Fruit fly (Drosophila melanogaster) whole organism, embryonic: Measurements from ENCODE around the gene car.
A peak's percentile ranks its signal among the peaks of the same experiment; 100 is the strongest.

ENCODE experiments used
- Adf1 ChIP-seq: fragments of 200-800 bp; sonication (Bioruptor generic); IDR thresholded peaks from 2 replicates; pipeline ENCODE4 v1.3.6; 2022; ENCODE audit warnings: missing biosample characterization, missing genetic modification characterization
- Atf3 ChIP-seq: fragments of 200-800 bp; sonication (Bioruptor generic); optimal IDR thresholded peaks from 3 replicates; lab custom pipeline; 2016; ENCODE audit warnings: missing biosample characterization, missing genetic modification characterization
- CG10321 ChIP-seq: fragments of 200-800 bp; sonication (Bioruptor generic); IDR thresholded peaks from 2 replicates; pipeline ENCODE4 v1.3.6; 2022; ENCODE audit warnings: missing biosample characterization, missing genetic modification characterization
- CG1233 ChIP-seq: fragments of 200-800 bp; sonication (Bioruptor generic); optimal IDR thresholded peaks from 4 replicates; lab custom pipeline; 2018; ENCODE audit warnings: missing biosample characterization, mild to moderate bottlenecking, missing genetic modification characterization
- CG12769 ChIP-seq: fragments of 200-800 bp; sonication (Bioruptor generic); optimal IDR thresholded peaks from 2 replicates; lab custom pipeline; 2019; ENCODE audit warnings: missing biosample characterization, mild to moderate bottlenecking, missing genetic modification characterization, moderate library complexity
- CG13287 ChIP-seq: fragments of 200-800 bp; sonication (Bioruptor generic); IDR thresholded peaks from 2 replicates; pipeline ENCODE4 v1.3.6; 2022; ENCODE audit warnings: missing biosample characterization, missing genetic modification characterization; ENCODE audit not compliant: partially characterized antibody
- CG13296 ChIP-seq: fragments of 200-800 bp; sonication (Bioruptor generic); optimal IDR thresholded peaks from 3 replicates; lab custom pipeline; 2018; ENCODE audit warnings: missing biosample characterization, mild to moderate bottlenecking, missing genetic modification characterization
- CG14965 ChIP-seq: fragments of 200-800 bp; sonication (Bioruptor generic); optimal IDR thresholded peaks from 2 replicates; lab custom pipeline; 2016; ENCODE audit warnings: missing biosample characterization, missing genetic modification characterization, borderline replicate concordance
- CG15514 ChIP-seq: fragments of 200-800 bp; sonication (Bioruptor generic); optimal IDR thresholded peaks from 3 replicates; lab custom pipeline; 2017; ENCODE audit warnings: missing biosample characterization, missing genetic modification characterization, mild to moderate bottlenecking, moderate library complexity, missing genetic modification reagents
- CG15601 ChIP-seq: fragments of 200-800 bp; sonication (Bioruptor generic); optimal IDR thresholded peaks from 3 replicates; lab custom pipeline; 2019; ENCODE audit warnings: missing biosample characterization, mild to moderate bottlenecking, missing genetic modification characterization, moderate library complexity
- CG2116 ChIP-seq: fragments of 200-800 bp; sonication (Bioruptor generic); optimal IDR thresholded peaks from 3 replicates; lab custom pipeline; 2018; ENCODE audit warnings: missing biosample characterization, mild to moderate bottlenecking, missing genetic modification characterization
- CG34224 ChIP-seq: fragments of 200-800 bp; sonication (Bioruptor generic); IDR thresholded peaks from 3 replicates; pipeline ENCODE4 v1.3.6; 2022; ENCODE audit warnings: missing biosample characterization, missing genetic modification characterization; ENCODE audit not compliant: partially characterized antibody
- CG34422 ChIP-seq: fragments of 200-800 bp; sonication (Bioruptor generic); IDR thresholded peaks from 3 replicates; pipeline ENCODE4 v1.3.6; 2022; ENCODE audit warnings: missing biosample characterization, missing genetic modification characterization
- CG6791 ChIP-seq: fragments of 200-800 bp; sonication (Bioruptor generic); IDR thresholded peaks from 3 replicates; pipeline ENCODE4 v1.3.6; 2022; ENCODE audit warnings: missing biosample characterization, missing genetic modification characterization; ENCODE audit not compliant: partially characterized antibody
- CG6813 ChIP-seq: fragments of 200-800 bp; sonication (Bioruptor generic); optimal IDR thresholded peaks from 2 replicates; lab custom pipeline; 2017; ENCODE audit warnings: missing biosample characterization, missing genetic modification characterization, mild to moderate bottlenecking, moderate library complexity, missing genetic modification reagents
- CG8924 ChIP-seq: fragments of 200-800 bp; optimal IDR thresholded peaks from 3 replicates; lab custom pipeline; 2019; ENCODE audit warnings: missing biosample characterization, mild to moderate bottlenecking, missing genetic modification characterization, moderate library complexity
- CrebB ChIP-seq: fragments of 200-800 bp; sonication (Bioruptor generic); optimal IDR thresholded peaks from 3 replicates; lab custom pipeline; 2018; ENCODE audit warnings: missing biosample characterization, mild to moderate bottlenecking, missing genetic modification characterization
- Dek ChIP-seq: fragments of 200-800 bp; sonication (Bioruptor generic); optimal IDR thresholded peaks from 3 replicates; lab custom pipeline; 2019; ENCODE audit warnings: missing biosample characterization, mild to moderate bottlenecking, missing genetic modification characterization, moderate library complexity
- Doc3 ChIP-seq: fragments of 200-800 bp; sonication (Bioruptor generic); IDR thresholded peaks from 3 replicates; pipeline ENCODE4 v1.3.6; 2022; ENCODE audit warnings: missing biosample characterization, missing genetic modification characterization; ENCODE audit not compliant: partially characterized antibody
- Dref ChIP-seq: fragments of 200-800 bp; sonication (Bioruptor generic); IDR thresholded peaks from 2 replicates; pipeline ENCODE4 v1.3.6; 2022; ENCODE audit warnings: missing biosample characterization, missing genetic modification characterization
- E2f2 ChIP-seq: fragments of 200-800 bp; sonication (Bioruptor generic); IDR thresholded peaks from 2 replicates; pipeline ENCODE4 v1.3.6; 2022; ENCODE audit warnings: missing biosample characterization, missing genetic modification characterization
- Fer1 ChIP-seq: fragments of 200-800 bp; sonication (Bioruptor generic); optimal IDR thresholded peaks from 2 replicates; lab custom pipeline; 2017; ENCODE audit warnings: missing biosample characterization, mild to moderate bottlenecking, missing genetic modification characterization
- Fer3 ChIP-seq: fragments of 200-800 bp; sonication (Bioruptor generic); optimal IDR thresholded peaks from 2 replicates; lab custom pipeline; 2018; ENCODE audit warnings: missing biosample characterization, mild to moderate bottlenecking, missing genetic modification characterization, moderate library complexity
- Hr78 ChIP-seq, 2 experiments: fragments of 200-800 bp in 1 of 2; fragments of >200 bp in 1 of 2; sonication (Bioruptor generic) in 1 of 2; optimal IDR thresholded peaks; 2 replicates each; lab custom pipeline; 2017 to 2019; ENCODE audit warnings: missing biosample characterization in 2 of 2, missing genetic modification characterization in 2 of 2, mild to moderate bottlenecking in 1 of 2, moderate library complexity in 1 of 2
- Mad ChIP-seq: fragments of 200-800 bp; sonication (Bioruptor generic); optimal IDR thresholded peaks from 2 replicates; lab custom pipeline; 2016; ENCODE audit warnings: missing biosample characterization, missing genetic modification characterization
- Med ChIP-seq: fragments of 200-800 bp; sonication (Bioruptor generic); peaks from one replicate; lab custom pipeline; 2016; ENCODE audit warnings: missing biosample characterization, missing genetic modification characterization, mild to moderate bottlenecking, inconsistent platforms, moderate library complexity
- Opbp ChIP-seq: fragments of 200-800 bp; sonication (Bioruptor generic); IDR thresholded peaks from 3 replicates; pipeline ENCODE4 v1.3.6; 2022; ENCODE audit warnings: missing biosample characterization, missing genetic modification characterization; ENCODE audit not compliant: partially characterized antibody
- Pdp1 ChIP-seq, 2 experiments: fragments of 200-800 bp; sonication (Bioruptor generic); optimal IDR thresholded peaks; 3 replicates each; lab custom pipeline; 2016; ENCODE audit warnings: missing biosample characterization in 2 of 2, missing genetic modification characterization in 2 of 2, mild to moderate bottlenecking in 1 of 2, moderate library complexity in 1 of 2
- Rfx ChIP-seq: fragments of 200-800 bp; sonication (Bioruptor generic); IDR thresholded peaks from 2 replicates; pipeline ENCODE4 v1.3.6; 2022; ENCODE audit warnings: missing biosample characterization, missing genetic modification characterization
- Scr ChIP-seq: fragments of 200-800 bp; sonication (Bioruptor generic); IDR thresholded peaks from 2 replicates; pipeline ENCODE4 v1.3.6; 2022; ENCODE audit warnings: missing biosample characterization, missing genetic modification characterization; ENCODE audit not compliant: partially characterized antibody
- Xrp1 ChIP-seq: fragments of 200-800 bp; sonication (Bioruptor generic); IDR thresholded peaks from 2 replicates; pipeline ENCODE4 v1.3.6; 2022; ENCODE audit warnings: missing biosample characterization, missing genetic modification characterization
- amos ChIP-seq: fragments of 200-800 bp; sonication (Bioruptor generic); IDR thresholded peaks from 2 replicates; pipeline ENCODE4 v1.3.6; 2022; ENCODE audit warnings: missing biosample characterization, missing genetic modification characterization; ENCODE audit not compliant: partially characterized antibody
- bbx ChIP-seq: fragments of 200-800 bp; sonication (Bioruptor generic); IDR thresholded peaks from 2 replicates; pipeline ENCODE4 v1.3.6; 2022; ENCODE audit warnings: missing biosample characterization, missing genetic modification characterization; ENCODE audit not compliant: partially characterized antibody
- fru ChIP-seq: fragments of >200 bp; optimal IDR thresholded peaks from 2 replicates; lab custom pipeline; 2017
- ftz-f1 ChIP-seq: fragments of 200-800 bp; sonication (Bioruptor generic); optimal IDR thresholded peaks from 2 replicates; lab custom pipeline; 2016; ENCODE audit warnings: missing biosample characterization, missing genetic modification characterization
- grn ChIP-seq: fragments of 200-800 bp; sonication (Bioruptor generic); optimal IDR thresholded peaks from 3 replicates; lab custom pipeline; 2017; ENCODE audit warnings: missing biosample characterization, missing genetic modification characterization
- kni ChIP-seq: fragments of 200-800 bp; sonication (Bioruptor generic); optimal IDR thresholded peaks from 3 replicates; lab custom pipeline; 2017; ENCODE audit warnings: mild to moderate bottlenecking, missing biosample characterization, missing genetic modification reagents, missing genetic modification characterization
- lola ChIP-seq, 3 experiments: fragments of >200 bp in 2 of 3; fragments of 200-800 bp in 1 of 3; sonication (Bioruptor generic) in 1 of 3; optimal IDR thresholded peaks; 2 replicates each; lab custom pipeline; 2017 to 2019; ENCODE audit warnings: missing biosample characterization in 3 of 3, missing genetic modification characterization in 3 of 3, mild to moderate bottlenecking in 1 of 3, moderate library complexity in 1 of 3
- mirr ChIP-seq: fragments of 200-800 bp; sonication (Bioruptor generic); optimal IDR thresholded peaks from 3 replicates; lab custom pipeline; 2018; ENCODE audit warnings: missing biosample characterization, mild to moderate bottlenecking, missing genetic modification characterization
- oc ChIP-seq: fragments of 200-800 bp; sonication (Bioruptor generic); optimal IDR thresholded peaks from 2 replicates; lab custom pipeline; 2018; ENCODE audit warnings: missing biosample characterization, mild to moderate bottlenecking, missing genetic modification characterization, moderate library complexity
- onecut ChIP-seq: fragments of 200-800 bp; sonication (Bioruptor generic); IDR thresholded peaks from 2 replicates; pipeline ENCODE4 v1.3.6; 2022; ENCODE audit warnings: missing biosample characterization, missing genetic modification characterization
- phol ChIP-seq: fragments of 200-800 bp; sonication (Bioruptor generic); optimal IDR thresholded peaks from 3 replicates; lab custom pipeline; 2018; ENCODE audit warnings: missing biosample characterization, mild to moderate bottlenecking, missing genetic modification characterization, moderate library complexity
- pros ChIP-seq: fragments of 200-800 bp; sonication (Bioruptor generic); optimal IDR thresholded peaks from 3 replicates; lab custom pipeline; 2019; ENCODE audit warnings: missing biosample characterization, mild to moderate bottlenecking, missing genetic modification characterization, moderate library complexity
- sd ChIP-seq: fragments of 200-800 bp; sonication (Bioruptor generic); optimal IDR thresholded peaks from 3 replicates; lab custom pipeline; 2018; ENCODE audit warnings: missing biosample characterization, mild to moderate bottlenecking, missing genetic modification characterization, moderate library complexity
- sug ChIP-seq: fragments of 200-800 bp; optimal IDR thresholded peaks from 2 replicates; lab custom pipeline; 2019; ENCODE audit warnings: missing biosample characterization, mild to moderate bottlenecking, missing genetic modification characterization, moderate library complexity
- vfl ChIP-seq: fragments of 200-800 bp; sonication (Bioruptor generic); optimal IDR thresholded peaks from 2 replicates; lab custom pipeline; 2016; ENCODE audit warnings: missing biosample characterization, missing genetic modification characterization
- zen ChIP-seq: fragments of 200-800 bp; sonication (Bioruptor generic); optimal IDR thresholded peaks from 3 replicates; lab custom pipeline; 2018; ENCODE audit warnings: missing biosample characterization, mild to moderate bottlenecking, missing genetic modification characterization, moderate library complexity

The car gene

DNA sequence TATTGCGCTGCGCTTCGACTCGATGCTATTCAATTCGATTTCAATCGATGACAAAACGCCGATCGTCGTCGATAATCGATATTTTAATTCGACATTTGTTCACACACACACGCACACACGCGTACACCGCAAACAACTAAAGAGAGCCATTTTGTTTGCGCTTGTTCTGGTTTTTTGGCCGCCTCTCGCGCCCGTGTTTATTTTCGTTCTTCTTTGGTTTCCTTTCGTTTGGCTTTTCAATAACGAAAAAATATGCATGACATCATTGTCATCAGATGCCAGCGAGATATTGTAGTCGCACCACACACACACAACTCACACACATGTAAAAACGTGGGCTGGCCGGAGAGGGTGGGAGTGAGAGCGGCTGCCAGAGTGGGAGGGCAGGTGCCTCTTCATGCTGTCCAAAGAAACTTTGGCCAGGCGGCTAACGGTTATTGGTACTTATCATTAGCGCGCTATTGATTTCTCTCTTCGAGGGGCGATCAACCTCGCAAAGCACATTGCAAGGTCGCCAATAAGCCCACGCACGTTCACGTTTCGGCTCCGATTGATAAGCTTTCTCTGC is 42.3 kb downstream of the car start (continued):
- TF ChIP-seq CG15601 (tag; lab: Kevin White, UChicago) (peak; percentile 56), amos (GFP tag; lab: Robert Waterston, UW) (peak; percentile 45; the same call in 1 of the 2 replicates), Fer1 (GFP tag; lab: Kevin White, UChicago) (peak; percentile 11), fru (lab: Kevin White, UChicago) (no peak), onecut (GFP tag; lab: Robert Waterston, UW) (peak; percentile 20; the same call in 1 of the 2 replicates), CG6813 (GFP tag; lab: Kevin White, UChicago) (peak; percentile 50), CG13287 (GFP tag; lab: Robert Waterston, UW) (peak; percentile 60), Opbp (GFP tag; lab: Robert Waterston, UW) (peak; percentile 55; the same call in 2 of the 3 replicates), oc (peak; percentile 24), Xrp1 (GFP tag; lab: Robert Waterston, UW) (peak; percentile 17; the same call in 1 of the 2 replicates), Scr (GFP tag; lab: Robert Waterston, UW) (peak; percentile 49; the same call in 1 of the 2 replicates), CrebB (peak; percentile 15), Dek (tag; lab: Kevin White, UChicago) (no peak), Adf1 (GFP tag; lab: Robert Waterston, UW) (peak; percentile 13; the same call in 1 of the 2 replicates), CG6791 (peak; percentile 72; the same call in 2 of the 3 replicates), Hr78 (GFP tag; optimal IDR thresholded peaks at IDR 0.05; lab: Kevin White, UChicago) (peak in 1 of 2 experiments; percentile 42), Dref (GFP tag; lab: Robert Waterston, UW) (peak; percentile 58), CG34422 (peak; percentile 28; the same call in 1 of the 3 replicates), Med (GFP tag; lab: Kevin White, UChicago) (peak; percentile 54), Atf3 (GFP tag; lab: Kevin White, UChicago) (peak; percentile 32), ftz-f1 (GFP tag; lab: Kevin White, UChicago) (peak; percentile 83), Doc3 (GFP tag; lab: Robert Waterston, UW) (peak; percentile 42; the same call in 1 of the 3 replicates), Pdp1 (GFP tag; optimal IDR thresholded peaks at IDR 0.05; lab: Kevin White, UChicago) (peak in 1 of 2 experiments; percentile 43), Rfx (GFP tag; lab: Robert Waterston, UW) (0 out of 2 replicates have a peak, but pooled peaks have one; percentile 3), pros (peak; percentile 26), vfl (no peak), CG2116 (GFP tag; lab: Kevin White, UChicago) (peak; percentile 38), sd (tag; lab: Kevin White, UChicago) (peak; percentile 78), CG15514 (GFP tag; lab: Kevin White, UChicago) (peak; percentile 23), phol (tag; lab: Kevin White, UChicago) (peak; percentile 31), sug (tag; lab: Kevin White, UChicago) (peak; percentile 76), CG34224 (GFP tag; lab: Robert Waterston, UW) (peak; percentile 35; the same call in 2 of the 3 replicates), lola (GFP tag; optimal IDR thresholded peaks at IDR 0.05; lab: Kevin White, UChicago) (no peak), CG8924 (peak; percentile 21), bbx (GFP tag; lab: Robert Waterston, UW) (0 out of 2 replicates have a peak, but pooled peaks have one; percentile 10), grn (GFP tag; lab: Kevin White, UChicago) (peak; percentile 43), CG10321 (GFP tag; lab: Robert Waterston, UW) (no peak), E2f2 (GFP tag; lab: Robert Waterston, UW) (peak; percentile 35; the same call in 1 of the 2 replicates), Fer3 (tag; lab: Kevin White, UChicago) (no peak), CG13296 (GFP tag; lab: Kevin White, UChicago) (peak; percentile 35), CG14965 (no peak), zen (no peak), kni (GFP tag; lab: Kevin White, UChicago) (peak; percentile 82), mirr (GFP tag; lab: Kevin White, UChicago) (peak; percentile 65), CG1233 (GFP tag; lab: Kevin White, UChicago) (peak; percentile 19), CG12769 (tag; lab: Kevin White, UChicago) (peak; percentile 66), Mad (GFP tag; lab: Kevin White, UChicago) (no peak)
